Worm (Caenorhabditis elegans): ENCODE results near the gene F14H12.8.

F14H12.8 gene

ce11 chrX:4363200-4363599 is 1.6 kb downstream of the F14H12.8 start, which contains the start of gene F14H12.17:
Gene F14H12.17, minus strand, starts transcription at chrX:4363300.
- TF ChIP-seq sdz-38 (tag; optimal IDR thresholded peaks at IDR 0.05): no peak
- TF ChIP-seq F39B2.1 (GFP tag; IDR thresholded peaks at IDR 0.05): no peak
- TF ChIP-seq fkh-3 (tag; optimal IDR thresholded peaks at IDR 0.05): no peak
- no peak for TF ChIP-seq lin-26 (GFP tag; IDR thresholded peaks at IDR 0.05)
- no peak for TF ChIP-seq pbrm-1 (GFP tag; IDR thresholded peaks at IDR 0.05)
- TF ChIP-seq mcd-1 (GFP tag; IDR thresholded peaks at IDR 0.05): no peak
- no peak for TF ChIP-seq tlf-1 (GFP tag; optimal IDR thresholded peaks at IDR 0.05)
- no peak for TF ChIP-seq lin-35 (GFP tag; optimal IDR thresholded peaks at IDR 0.05)

ce11 chrX:4362522-4362921 is 2.3 kb downstream of the F14H12.8 start, which contains the start of gene F14H12.7:
Gene F14H12.7, minus strand, starts transcription at chrX:4362622.
- TF ChIP-seq B0019.2 (GFP tag; conservative IDR thresholded peaks at IDR 0.05) (no peak), him-1 (tag; optimal IDR thresholded peaks at IDR 0.05) (no peak)

ce11 chrX:4359030-4359429 is 5.7 kb downstream of the F14H12.8 start:
- TF ChIP-seq nhr-80 (tag; optimal IDR thresholded peaks at IDR 0.05) (peak; percentile 58), madf-8 (GFP tag; conservative IDR thresholded peaks at IDR 0.05) (no peak), ZK185.1 (tag; optimal IDR thresholded peaks at IDR 0.05; ENCODE audit: poor library complexity, severe bottlenecking) (no peak), ztf-26 (tag; optimal IDR thresholded peaks at IDR 0.05) (no peak), ccch-3 (GFP tag; optimal IDR thresholded peaks at IDR 0.05) (no peak), F57C9.4 (tag; optimal IDR thresholded peaks at IDR 0.05) (no peak), aptf-2 (GFP tag; conservative IDR thresholded peaks at IDR 0.05) (no peak), unc-62 (GFP tag; optimal IDR thresholded peaks at IDR 0.05) (peak; percentile 8), C06A6.2 (GFP tag; conservative IDR thresholded peaks at IDR 0.05) (no peak), attf-5 (GFP tag; optimal IDR thresholded peaks at IDR 0.05) (no peak), ceh-40 (GFP tag; IDR thresholded peaks at IDR 0.05) (no peak), ceh-27 (GFP tag; optimal IDR thresholded peaks at IDR 0.05) (no peak)

- TF ChIP-seq hlh-26 (GFP tag; conservative IDR thresholded peaks at IDR 0.05) (no peak), tbp1 (GFP tag; optimal IDR thresholded peaks at IDR 0.05) (no peak), zim-3 (tag; optimal IDR thresholded peaks at IDR 0.05) (no peak), F23B12.7 (tag; optimal IDR thresholded peaks at IDR 0.05; ENCODE audit: insufficient read depth) (no peak), zfh-2 (GFP tag; conservative IDR thresholded peaks at IDR 0.05) (no peak), ceh-58 (GFP tag; IDR thresholded peaks at IDR 0.05) (no peak), nhr-179 (tag; optimal IDR thresholded peaks at IDR 0.05) (no peak), athp-1 (tag; optimal IDR thresholded peaks at IDR 0.05) (no peak)
Measured at ce11 chrX:4357467-4357866, 7.3 kb downstream of the F14H12.8 start, which contains the start of gene F14H12.6. Gene F14H12.6, minus strand, starts transcription at chrX:4357567.

ce11 chrX:4353318-4353717 is 11.5 kb downstream of the F14H12.8 start, which contains the start of gene col-165:
Gene col-165, plus strand, starts transcription at chrX:4353618.
- TF ChIP-seq bed-2 (GFP tag; IDR thresholded peaks at IDR 0.05) (no peak), nhr-120 (GFP tag; IDR thresholded peaks at IDR 0.05) (no peak), madf-10 (tag; optimal IDR thresholded peaks at IDR 0.05) (no peak), ceh-91 (GFP tag; IDR thresholded peaks at IDR 0.05) (no peak), bed-1 (GFP tag; IDR thresholded peaks at IDR 0.05) (no peak), F22D6.2 (tag; optimal IDR thresholded peaks at IDR 0.05) (no peak), akir-1 (GFP tag; optimal IDR thresholded peaks at IDR 0.05) (no peak), hlh-26 (GFP tag; conservative IDR thresholded peaks at IDR 0.05) (no peak), egl-18 (GFP tag; IDR thresholded peaks at IDR 0.05) (no peak)

Measured in whole organism, young adult.